Fruit fly (Drosophila melanogaster) whole organism, embryonic: ENCODE measurements around the gene Pp2A-29B.

Experiments used
- CG11723 ChIP-seq: fragments of 200-800 bp; sonication (Bioruptor generic); optimal IDR thresholded peaks from 2 replicates; lab custom pipeline; 2017; ENCODE audit warnings: missing biosample characterization, mild to moderate bottlenecking, missing genetic modification characterization
- CG8388 ChIP-seq: fragments of 200-800 bp; sonication (Bioruptor generic); optimal IDR thresholded peaks from 2 replicates; lab custom pipeline; 2019; ENCODE audit warnings: missing biosample characterization, mild to moderate bottlenecking, missing genetic modification characterization, moderate library complexity
- CG9797 ChIP-seq: fragments of 200-800 bp; sonication (Bioruptor generic); optimal IDR thresholded peaks from 3 replicates; lab custom pipeline; 2018; ENCODE audit warnings: missing biosample characterization, mild to moderate bottlenecking, missing genetic modification characterization
- CTCF ChIP-seq: fragments of 200-800 bp; sonication (Bioruptor generic); optimal IDR thresholded peaks from 2 replicates; lab custom pipeline; 2017; ENCODE audit warnings: missing biosample characterization, mild to moderate bottlenecking, missing genetic modification characterization, moderate library complexity
- Eip74EF ChIP-seq, 2 experiments: fragments of 200-800 bp in 1 of 2; fragments of >200 bp in 1 of 2; sonication (Bioruptor generic) in 1 of 2; optimal IDR thresholded peaks; 2 replicates each; lab custom pipeline; 2017 to 2019; ENCODE audit warnings: missing biosample characterization in 2 of 2, missing genetic modification characterization in 2 of 2, mild to moderate bottlenecking in 1 of 2, moderate library complexity in 1 of 2
- Gug ChIP-seq: fragments of 200-800 bp; sonication (Bioruptor generic); IDR thresholded peaks from 4 replicates; pipeline ENCODE4 v1.3.6; 2022; ENCODE audit warnings: missing biosample characterization, missing genetic modification characterization
- Optix ChIP-seq: fragments of 200-800 bp; sonication (Bioruptor generic); IDR thresholded peaks from 3 replicates; pipeline ENCODE4 v1.3.6; 2022; ENCODE audit warnings: missing biosample characterization, missing genetic modification characterization
- Sin3A ChIP-seq: fragments of >200 bp; optimal IDR thresholded peaks from 2 replicates; lab custom pipeline; 2018
- TFAM ChIP-seq: fragments of 200-800 bp; sonication (Bioruptor generic); optimal IDR thresholded peaks from 2 replicates; lab custom pipeline; 2017; ENCODE audit warnings: missing biosample characterization, missing genetic modification characterization, inconsistent platforms
- Xbp1 ChIP-seq: fragments of 200-800 bp; sonication (Bioruptor generic); optimal IDR thresholded peaks from 3 replicates; lab custom pipeline; 2016; ENCODE audit warnings: missing biosample characterization, mild to moderate bottlenecking, missing genetic modification characterization
- dmrt99B ChIP-seq: fragments of 200-800 bp; sonication (Bioruptor generic); optimal IDR thresholded peaks from 2 replicates; lab custom pipeline; 2018; ENCODE audit warnings: missing biosample characterization, mild to moderate bottlenecking, missing genetic modification characterization, moderate library complexity
- gsb-n ChIP-seq: fragments of 200-800 bp; sonication (Bioruptor generic); optimal IDR thresholded peaks from 3 replicates; lab custom pipeline; 2018; ENCODE audit warnings: missing biosample characterization, mild to moderate bottlenecking, missing genetic modification characterization
- ken ChIP-seq: fragments of 200-800 bp; sonication (Bioruptor generic); IDR thresholded peaks from 3 replicates; pipeline ENCODE4 v1.3.6; 2022; ENCODE audit warnings: missing biosample characterization, missing genetic modification characterization
- vfl ChIP-seq: fragments of 200-800 bp; sonication (Bioruptor generic); optimal IDR thresholded peaks from 2 replicates; lab custom pipeline; 2016; ENCODE audit warnings: missing biosample characterization, missing genetic modification characterization

DNA sequence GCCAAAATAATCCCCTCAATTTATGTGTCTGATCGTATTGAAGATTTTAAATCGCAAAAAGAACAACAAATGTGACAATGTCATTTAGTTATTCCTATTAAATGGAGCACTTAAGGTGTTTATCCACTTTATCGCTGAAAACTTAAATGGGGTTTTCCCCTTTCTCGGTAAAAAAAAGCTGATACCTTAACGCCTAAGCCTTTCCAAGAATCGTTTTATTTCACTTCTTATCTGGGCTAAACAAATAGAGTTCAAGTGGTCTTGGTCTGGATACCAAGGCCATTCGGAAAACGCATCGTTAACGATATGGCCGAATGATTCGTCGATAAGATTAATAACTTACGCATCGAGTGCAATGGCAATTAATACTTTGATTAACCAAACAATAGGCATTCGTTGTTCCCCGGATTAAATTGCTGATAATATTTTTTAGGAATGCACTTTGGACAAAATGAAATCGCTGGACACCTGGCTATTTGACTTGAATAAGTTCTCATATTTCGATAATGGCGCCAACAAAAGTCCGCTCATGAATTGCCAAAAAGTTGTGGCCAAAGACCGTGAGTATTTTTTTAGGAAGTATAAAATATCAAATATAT, 26.0 kb upstream of the Pp2A-29B start:
- TF ChIP-seq vfl (no peak), TFAM (GFP tag; lab: Kevin White, UChicago) (no peak), Gug (GFP tag; lab: Robert Waterston, UW) (no peak), dmrt99B (no peak), ken (GFP tag; lab: Robert Waterston, UW) (no peak), Optix (GFP tag; lab: Robert Waterston, UW) (no peak), gsb-n (no peak), CG8388 (no peak), CG11723 (GFP tag; lab: Kevin White, UChicago) (no peak), CG9797 (no peak), Eip74EF (GFP tag; optimal IDR thresholded peaks at IDR 0.05; lab: Kevin White, UChicago) (no peak), Sin3A (lab: Kevin White, UChicago) (no peak), Xbp1 (GFP tag; lab: Kevin White, UChicago) (no peak), CTCF (GFP tag; lab: Kevin White, UChicago) (no peak)
